Worm (Caenorhabditis elegans) whole organism, L4 larva: ENCODE measurements around the gene irld-39.

Experiments
- F26F4.8 ChIP-seq: fragments of 200-800 bp; sonication (Bioruptor generic); conservative IDR thresholded peaks from 2 replicates; pipeline ENCODE4 v1.3.6; 2022; ENCODE audit warnings: missing genetic modification characterization, missing compliant biosample characterization
- F49E8.2 ChIP-seq: sonication (generic microtip); optimal IDR thresholded peaks from 2 replicates; lab custom pipeline; 2016; ENCODE audit warnings: missing compliant biosample characterization, mild to moderate bottlenecking, missing genetic modification characterization, borderline replicate concordance
- ceh-20 ChIP-seq: fragments of 200-800 bp; sonication (Bioruptor generic); IDR thresholded peaks from 2 replicates; pipeline ENCODE4 v1.3.6; 2022; ENCODE audit warnings: missing genetic modification reagents, missing genetic modification characterization, missing compliant biosample characterization
- daf-19 ChIP-seq: fragments of 200-800 bp; sonication (Bioruptor generic); conservative IDR thresholded peaks from 2 replicates; pipeline ENCODE4 v1.3.6; 2022; ENCODE audit warnings: missing genetic modification characterization, missing compliant biosample characterization
- hmg-1.1 ChIP-seq: fragments of 200-800 bp; sonication (Bioruptor generic); IDR thresholded peaks from 2 replicates; pipeline ENCODE4 v1.3.6; 2022; ENCODE audit warnings: missing genetic modification reagents, missing genetic modification characterization, missing compliant biosample characterization
- lin-1 ChIP-seq: fragments of 200-800 bp; sonication (Bioruptor generic); IDR thresholded peaks from 2 replicates; pipeline ENCODE4 v1.3.6; 2022; ENCODE audit warnings: missing genetic modification reagents, missing genetic modification characterization, missing compliant biosample characterization
- madf-9 ChIP-seq: fragments of 200-800 bp; sonication (Bioruptor generic); conservative IDR thresholded peaks from 2 replicates; pipeline ENCODE4 v1.3.6; 2022; ENCODE audit warnings: missing genetic modification reagents, missing genetic modification characterization, missing compliant biosample characterization
- mes-2 ChIP-seq: sonication (generic microtip); optimal IDR thresholded peaks from 2 replicates; lab custom pipeline; 2016; ENCODE audit warnings: missing genotype, mild to moderate bottlenecking, missing genetic modification characterization, missing compliant biosample characterization; ENCODE audit not compliant: poor library complexity, severe bottlenecking
- mxl-2 ChIP-seq: fragments of 200-800 bp; sonication (Bioruptor generic); conservative IDR thresholded peaks from 2 replicates; pipeline ENCODE4 v1.3.6; 2022; ENCODE audit warnings: missing genetic modification reagents, missing genetic modification characterization, missing compliant biosample characterization
- nhr-25 ChIP-seq: sonication (generic microtip); optimal IDR thresholded peaks from 2 replicates; lab custom pipeline; 2017; ENCODE audit warnings: missing genetic modification characterization, mild to moderate bottlenecking, missing compliant biosample characterization, antibody characterized with exemption, moderate library complexity, borderline replicate concordance; ENCODE audit not compliant: insufficient read depth
- nhr-28 ChIP-seq: fragments of 150-350 bp; optimal IDR thresholded peaks from 2 replicates; lab custom pipeline; 2014; ENCODE audit warnings: missing biosample characterization, missing genetic modification characterization
- snpc-1.2 ChIP-seq: fragments of 200-800 bp; sonication (Bioruptor generic); IDR thresholded peaks from 2 replicates; pipeline ENCODE4 v1.3.6; 2022; ENCODE audit warnings: missing genetic modification reagents, missing genetic modification characterization, missing compliant biosample characterization
- unc-62 ChIP-seq, 3 experiments: fragments of 150-350 bp in 1 of 3; sonication (generic microtip); optimal IDR thresholded peaks in 2 of 3; peaks in 1 of 3; 1 replicate in 1 of 3; 2 replicates in 2 of 3; lab custom pipeline; 2014 to 2017; ENCODE audit warnings: missing biosample characterization in 3 of 3, missing genetic modification characterization in 3 of 3, missing genetic modification reagents in 3 of 3, missing genotype in 1 of 3
- zip-2 ChIP-seq: fragments of 150-350 bp; optimal IDR thresholded peaks from 2 replicates; lab custom pipeline; 2014; ENCODE audit warnings: missing biosample characterization, missing genetic modification characterization
- ztf-11 ChIP-seq: fragments of 150-350 bp; optimal IDR thresholded peaks from 2 replicates; lab custom pipeline; 2014; ENCODE audit warnings: missing biosample characterization, missing genetic modification characterization

Gene irld-39

DNA sequence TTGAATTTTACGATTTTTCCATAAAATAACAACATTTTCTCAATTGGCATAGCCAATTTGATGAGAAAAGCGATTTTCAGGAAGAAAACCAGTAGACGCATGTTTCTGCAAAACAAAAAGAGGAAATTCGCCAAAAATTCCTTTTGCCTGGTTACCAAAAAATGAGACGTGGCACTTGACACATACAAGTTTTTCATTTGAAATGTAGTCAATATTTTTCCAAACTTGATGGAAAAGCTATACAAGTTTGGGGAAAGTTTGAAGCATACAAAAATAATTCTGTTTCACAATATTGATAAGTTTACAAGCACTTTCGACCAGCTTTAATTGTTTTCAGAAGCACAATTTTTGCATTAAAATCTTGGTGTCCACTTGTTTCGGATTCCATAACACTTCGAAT, 47.7 kb downstream of the irld-39 start, which contains the start of gene clec-191:
Gene clec-191 (minus strand): TSS at position 101 of the 400 bp plus-strand sequence.
- TF ChIP-seq unc-62 (GFP tag; optimal IDR thresholded peaks at IDR 0.05 in 1 of 2; lab: Kevin White, UChicago) (no peak), unc-62 (tag; optimal IDR thresholded peaks at IDR 0.05; lab: Kevin White, UChicago) (no peak), lin-1 (no peak), nhr-28 (tag; lab: Kevin White, UChicago) (no peak), mes-2 (no peak), mxl-2 (no peak), ztf-11 (no peak), hmg-1.1 (GFP tag; lab: Robert Waterston, UW) (no peak), snpc-1.2 (GFP tag; lab: Robert Waterston, UW) (no peak), F26F4.8 (GFP tag; lab: Robert Waterston, UW) (no peak), ceh-20 (GFP tag; lab: Robert Waterston, UW) (no peak), madf-9 (no peak), daf-19 (GFP tag; lab: Robert Waterston, UW) (no peak), nhr-25 (no peak), zip-2 (tag; lab: Kevin White, UChicago) (no peak), F49E8.2 (tag; lab: Kevin White, UChicago) (no peak)
- TF ChIP-seq, all 104 proteins: peak for 0
